Worm (Caenorhabditis elegans) whole organism, L4 larva: Measurements from ENCODE around the gene lron-13.
A peak's percentile ranks its signal among the peaks of the same experiment; 100 is the strongest.

Experiments
- D1046.2 ChIP-seq: fragments of 200-800 bp; sonication (Bioruptor generic); IDR thresholded peaks from 2 replicates; pipeline ENCODE4 v1.3.6; 2022; ENCODE audit warnings: missing genetic modification characterization, missing compliant biosample characterization
- Y48G9A.11 ChIP-seq: fragments of 200-800 bp; sonication (Bioruptor generic); IDR thresholded peaks from 2 replicates; pipeline ENCODE4 v1.3.6; 2022; ENCODE audit warnings: missing genetic modification reagents, missing genetic modification characterization, missing compliant biosample characterization
- ZK337.2 ChIP-seq: fragments of 200-800 bp; sonication (Bioruptor generic); IDR thresholded peaks from 2 replicates; pipeline ENCODE4 v1.3.6; 2022; ENCODE audit warnings: missing genetic modification reagents, missing genetic modification characterization, missing compliant biosample characterization
- aha-1 ChIP-seq: fragments of 150-350 bp; peaks from one replicate; lab custom pipeline; 2014; ENCODE audit warnings: missing biosample characterization, missing genetic modification characterization
- attf-4 ChIP-seq: sonication (generic microtip); optimal IDR thresholded peaks from 3 replicates; lab custom pipeline; 2017; ENCODE audit warnings: missing biosample characterization, missing genetic modification characterization
- ceh-20 ChIP-seq: fragments of 200-800 bp; sonication (Bioruptor generic); IDR thresholded peaks from 2 replicates; pipeline ENCODE4 v1.3.6; 2022; ENCODE audit warnings: missing genetic modification reagents, missing genetic modification characterization, missing compliant biosample characterization
- ceh-28 ChIP-seq: fragments of 150-350 bp; optimal IDR thresholded peaks from 2 replicates; lab custom pipeline; 2014; ENCODE audit warnings: missing biosample characterization, missing genetic modification reagents, missing genetic modification characterization
- ceh-82 ChIP-seq: sonication (generic microtip); optimal IDR thresholded peaks from 2 replicates; lab custom pipeline; 2017; ENCODE audit warnings: missing biosample characterization, missing genetic modification characterization
- cey-2 ChIP-seq: sonication (generic microtip); optimal IDR thresholded peaks from 3 replicates; lab custom pipeline; 2017; ENCODE audit warnings: missing genetic modification characterization, mild to moderate bottlenecking, missing compliant biosample characterization, antibody characterized with exemption, borderline replicate concordance; ENCODE audit not compliant: insufficient read depth
- daf-16 ChIP-seq, 3 experiments: sonication (generic microtip); optimal IDR thresholded peaks; 2 replicates each; lab custom pipeline; 2016 to 2017; ENCODE audit warnings: missing genetic modification characterization in 3 of 3, missing genetic modification reagents in 3 of 3, mild to moderate bottlenecking in 2 of 3, missing compliant biosample characterization in 2 of 3, missing biosample characterization in 1 of 3, moderate library complexity in 1 of 3
- daf-19 ChIP-seq: fragments of 200-800 bp; sonication (Bioruptor generic); conservative IDR thresholded peaks from 2 replicates; pipeline ENCODE4 v1.3.6; 2022; ENCODE audit warnings: missing genetic modification characterization, missing compliant biosample characterization
- dmd-6 ChIP-seq: fragments of 200-800 bp; sonication (Bioruptor generic); IDR thresholded peaks from 2 replicates; pipeline ENCODE4 v1.3.6; 2022; ENCODE audit warnings: missing genetic modification reagents, missing genetic modification characterization, missing compliant biosample characterization
- egl-27 ChIP-seq: sonication (generic microtip); optimal IDR thresholded peaks from 3 replicates; lab custom pipeline; 2017; ENCODE audit warnings: missing biosample characterization, missing genetic modification reagents, missing genetic modification characterization
- hlh-11 ChIP-seq: fragments of 200-800 bp; sonication (Bioruptor generic); optimal IDR thresholded peaks from 2 replicates; lab custom pipeline; 2018; ENCODE audit warnings: mild to moderate bottlenecking, missing genetic modification characterization, missing compliant biosample characterization
- hlh-30 ChIP-seq: sonication (generic microtip); optimal IDR thresholded peaks from 2 replicates; lab custom pipeline; 2017; ENCODE audit warnings: antibody characterized with exemption, mild to moderate bottlenecking, missing genetic modification characterization, missing compliant biosample characterization; ENCODE audit not compliant: insufficient read depth
- lin-15B ChIP-seq: fragments of 150-350 bp; sonication (generic microtip); optimal IDR thresholded peaks from 3 replicates; lab custom pipeline; 2014; ENCODE audit warnings: missing biosample characterization, missing genetic modification characterization
- lin-38 ChIP-seq: fragments of 200-800 bp; sonication (Bioruptor generic); IDR thresholded peaks from 2 replicates; pipeline ENCODE4 v1.3.6; 2022; ENCODE audit warnings: missing genetic modification reagents, missing genetic modification characterization, missing compliant biosample characterization
- lir-3 ChIP-seq: sonication (generic microtip); optimal IDR thresholded peaks from 2 replicates; lab custom pipeline; 2016; ENCODE audit warnings: mild to moderate bottlenecking, missing genetic modification characterization, missing compliant biosample characterization
- madf-9 ChIP-seq: fragments of 200-800 bp; sonication (Bioruptor generic); conservative IDR thresholded peaks from 2 replicates; pipeline ENCODE4 v1.3.6; 2022; ENCODE audit warnings: missing genetic modification reagents, missing genetic modification characterization, missing compliant biosample characterization
- mdt-29 ChIP-seq: fragments of 200-800 bp; sonication (Bioruptor generic); IDR thresholded peaks from 2 replicates; pipeline ENCODE4 v1.3.6; 2022; ENCODE audit warnings: missing genetic modification reagents, missing genetic modification characterization, missing compliant biosample characterization
- mxl-3 ChIP-seq: fragments of 200-800 bp; sonication (Bioruptor generic); optimal IDR thresholded peaks from 2 replicates; lab custom pipeline; 2018; ENCODE audit warnings: mild to moderate bottlenecking, missing genetic modification characterization, missing compliant biosample characterization
- nhr-10 ChIP-seq: fragments of 150-350 bp; optimal IDR thresholded peaks from 2 replicates; lab custom pipeline; 2014; ENCODE audit warnings: missing biosample characterization, missing genetic modification characterization
- nhr-102 ChIP-seq: sonication (generic microtip); optimal IDR thresholded peaks from 2 replicates; lab custom pipeline; 2016; ENCODE audit warnings: mild to moderate bottlenecking, missing genetic modification characterization, moderate library complexity, missing compliant biosample characterization
- nhr-111 ChIP-seq: fragments of 200-800 bp; sonication (Bioruptor generic); optimal IDR thresholded peaks from 2 replicates; lab custom pipeline; 2018; ENCODE audit warnings: mild to moderate bottlenecking, missing genetic modification characterization, missing compliant biosample characterization
- nhr-41 ChIP-seq: fragments of 200-800 bp; sonication (Bioruptor generic); IDR thresholded peaks from 2 replicates; pipeline ENCODE4 v1.3.6; 2022; ENCODE audit warnings: missing genetic modification reagents, missing genetic modification characterization, missing compliant biosample characterization
- pha-4 ChIP-seq, 2 experiments: fragments of 150-350 bp in 1 of 2; fragments of 200-800 bp in 1 of 2; sonication (Bioruptor generic) in 1 of 2; IDR thresholded peaks in 1 of 2; optimal IDR thresholded peaks in 1 of 2; 2 replicates each; pipeline versions ENCODE4 v1.3.6 to Lab custom; 2014 to 2022; ENCODE audit warnings: missing genetic modification characterization in 2 of 2, missing genetic modification reagents in 2 of 2, missing biosample characterization in 1 of 2, missing compliant biosample characterization in 1 of 2
- sdz-12 ChIP-seq: fragments of 200-800 bp; sonication (Bioruptor generic); optimal IDR thresholded peaks from 2 replicates; lab custom pipeline; 2018; ENCODE audit warnings: mild to moderate bottlenecking, missing genetic modification characterization, missing compliant biosample characterization
- spr-1 ChIP-seq: sonication (generic microtip); optimal IDR thresholded peaks from 2 replicates; lab custom pipeline; 2016; ENCODE audit warnings: mild to moderate bottlenecking, missing genetic modification characterization, missing compliant biosample characterization
- tag-97 ChIP-seq: fragments of 200-800 bp; sonication (Bioruptor generic); IDR thresholded peaks from 2 replicates; pipeline ENCODE4 v1.3.6; 2022; ENCODE audit warnings: missing genetic modification characterization, missing compliant biosample characterization
- unc-39 ChIP-seq: sonication (generic microtip); optimal IDR thresholded peaks from 2 replicates; lab custom pipeline; 2017; ENCODE audit warnings: missing biosample characterization, missing genetic modification characterization
- unc-62 ChIP-seq, 3 experiments: fragments of 150-350 bp in 1 of 3; sonication (generic microtip); optimal IDR thresholded peaks in 2 of 3; peaks in 1 of 3; 1 replicate in 1 of 3; 2 replicates in 2 of 3; lab custom pipeline; 2014 to 2017; ENCODE audit warnings: missing biosample characterization in 3 of 3, missing genetic modification characterization in 3 of 3, missing genetic modification reagents in 3 of 3, missing genotype in 1 of 3
- zag-1 ChIP-seq: fragments of 150-350 bp; optimal IDR thresholded peaks from 2 replicates; lab custom pipeline; 2014; ENCODE audit warnings: missing biosample characterization, missing genetic modification characterization
- zfp-3 ChIP-seq: fragments of 200-800 bp; sonication (Bioruptor generic); conservative IDR thresholded peaks from 2 replicates; pipeline ENCODE4 v1.3.6; 2022; ENCODE audit warnings: missing genetic modification reagents, missing genetic modification characterization, missing compliant biosample characterization
- zip-2 ChIP-seq: fragments of 150-350 bp; optimal IDR thresholded peaks from 2 replicates; lab custom pipeline; 2014; ENCODE audit warnings: missing biosample characterization, missing genetic modification characterization
- ztf-7 ChIP-seq: fragments of 150-350 bp; optimal IDR thresholded peaks from 2 replicates; lab custom pipeline; 2014; ENCODE audit warnings: missing biosample characterization, missing genetic modification characterization

lron-13 gene

DNA sequence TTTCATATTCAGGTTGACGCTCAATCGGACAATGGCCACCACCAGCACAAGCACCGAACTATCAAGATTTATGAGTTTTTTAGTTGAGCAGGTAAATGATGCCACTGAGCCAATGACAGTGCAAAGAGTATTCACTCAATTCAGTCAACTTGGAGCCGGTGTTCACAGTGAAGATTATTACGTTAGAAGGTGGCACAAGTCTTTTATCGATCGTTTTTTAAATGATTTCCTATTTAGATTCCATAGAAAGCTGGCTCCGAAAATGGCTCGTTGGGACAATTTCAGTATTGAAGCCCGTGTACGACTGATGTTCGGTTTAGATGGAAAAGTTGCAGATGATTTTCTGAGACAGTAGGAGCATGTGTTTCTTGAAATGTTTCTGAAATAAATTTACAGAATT lies 25.6 kb upstream of the lron-13 start, which contains the start of gene T28A8.5:
TSS of gene T28A8.5 (plus strand) at position 32 of the 400 bp plus-strand sequence.
- TF ChIP-seq ceh-82 (tag; lab: Kevin White, UChicago): no peak
- TF ChIP-seq ZK337.2 (GFP tag; lab: Robert Waterston, UW): no peak
- peak in 1 of 2 experiments; percentile 60 for TF ChIP-seq unc-62 (GFP tag; optimal IDR thresholded peaks at IDR 0.05 in 1 of 2; lab: Kevin White, UChicago)
- no peak for TF ChIP-seq unc-62 (tag; optimal IDR thresholded peaks at IDR 0.05; lab: Kevin White, UChicago)
- TF ChIP-seq aha-1 (tag; lab: Kevin White, UChicago): peak; percentile 88

DNA sequence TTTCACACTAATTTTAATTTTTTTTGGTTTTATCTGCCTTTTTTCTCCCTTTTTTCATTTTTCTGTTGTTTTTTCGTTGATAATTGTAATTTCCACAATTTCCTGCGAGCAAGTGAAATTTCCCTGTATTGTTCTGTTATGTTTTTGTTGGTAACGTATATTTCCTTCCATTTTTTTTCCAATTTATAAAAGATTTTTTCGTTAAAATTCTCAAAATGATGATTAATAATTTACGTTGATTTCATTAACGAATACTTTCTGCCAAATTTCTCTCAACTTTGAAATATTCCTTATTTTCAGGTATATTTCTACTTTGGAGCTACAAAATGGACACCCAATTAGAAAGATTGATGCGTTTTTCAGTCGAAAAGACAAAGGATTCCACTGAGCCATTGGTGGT lies 24.7 kb upstream of the lron-13 start, which contains the start of gene T28A8.8:
TSS of gene T28A8.8 (plus strand) at position 301 of the 400 bp plus-strand sequence.
- TF ChIP-seq pha-4 (GFP tag; IDR thresholded peaks at IDR 0.05; lab: Robert Waterston, UW) (no peak), pha-4 (tag; optimal IDR thresholded peaks at IDR 0.05; lab: Kevin White, UChicago) (no peak), nhr-111 (GFP tag; lab: Kevin White, UChicago) (no peak), nhr-10 (tag; lab: Kevin White, UChicago) (no peak), ztf-7 (tag; lab: Kevin White, UChicago) (no peak), zip-2 (tag; lab: Kevin White, UChicago) (no peak), D1046.2 (no peak)

DNA sequence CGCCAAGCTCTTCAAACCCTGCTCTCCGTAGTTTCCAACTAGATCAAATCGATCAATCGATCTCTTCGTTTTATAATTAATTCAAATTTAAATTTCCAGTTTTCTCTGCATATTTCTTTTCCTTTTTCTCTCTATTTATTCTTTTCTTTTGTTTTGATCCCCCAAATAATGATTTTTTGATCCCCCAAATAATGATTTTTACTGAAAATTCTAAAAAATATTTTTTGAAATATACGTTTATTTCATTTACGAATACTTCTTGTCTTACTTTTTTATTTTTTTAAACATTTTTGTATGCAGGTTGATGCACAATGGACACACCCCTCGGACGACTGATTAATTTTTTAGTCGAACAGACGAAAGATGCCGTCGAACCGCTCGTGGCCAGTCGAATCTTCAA lies 23.9 kb upstream of the lron-13 start, which contains the start of gene T28A8.4:
TSS of gene T28A8.4 (plus strand) at position 301 of the 400 bp plus-strand sequence.
- no peak for TF ChIP-seq lin-38 (GFP tag; lab: Robert Waterston, UW)
- TF ChIP-seq hlh-30 (tag; lab: Kevin White, UChicago): no peak
- TF ChIP-seq sdz-12: no peak
- TF ChIP-seq zag-1 (tag; lab: Kevin White, UChicago): no peak
- TF ChIP-seq unc-39 (tag; lab: Kevin White, UChicago): no peak
- no peak for TF ChIP-seq madf-9 (GFP tag; lab: Robert Waterston, UW)
- no peak for TF ChIP-seq daf-19
- TF ChIP-seq egl-27: no peak
- TF ChIP-seq spr-1: no peak
- TF ChIP-seq cey-2 (tag; lab: Kevin White, UChicago): no peak
- TF ChIP-seq hlh-11 (tag; lab: Kevin White, UChicago): no peak
- TF ChIP-seq tag-97 (GFP tag; lab: Robert Waterston, UW): no peak
- no peak for TF ChIP-seq dmd-6

DNA sequence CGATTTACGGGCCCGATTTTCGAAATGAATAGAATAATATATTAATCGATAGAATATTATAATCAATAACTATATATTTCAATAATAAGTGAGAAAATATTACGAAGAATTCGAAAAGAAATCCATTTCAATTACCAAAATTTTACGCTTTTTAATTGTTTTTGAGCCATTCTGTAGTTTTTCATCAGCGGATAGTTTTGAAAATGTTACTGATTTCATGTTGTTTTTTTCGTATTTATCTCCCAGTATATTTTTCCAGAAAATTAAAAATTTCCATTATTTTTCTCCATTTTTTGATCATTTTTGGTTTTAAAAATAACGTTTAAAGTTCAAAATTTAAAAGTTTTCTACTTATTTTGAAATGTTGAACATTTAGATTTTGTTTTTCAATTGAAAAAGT lies 21.5 kb upstream of the lron-13 start, which contains the start of gene T28A8.3:
TSS of gene T28A8.3 (plus strand) at position 301 of the 400 bp plus-strand sequence.
- TF ChIP-seq pha-4 (GFP tag; IDR thresholded peaks at IDR 0.05; lab: Robert Waterston, UW) (no peak), pha-4 (tag; optimal IDR thresholded peaks at IDR 0.05; lab: Kevin White, UChicago) (no peak), sdz-12 (no peak), mxl-3 (GFP tag; lab: Kevin White, UChicago) (no peak)

DNA sequence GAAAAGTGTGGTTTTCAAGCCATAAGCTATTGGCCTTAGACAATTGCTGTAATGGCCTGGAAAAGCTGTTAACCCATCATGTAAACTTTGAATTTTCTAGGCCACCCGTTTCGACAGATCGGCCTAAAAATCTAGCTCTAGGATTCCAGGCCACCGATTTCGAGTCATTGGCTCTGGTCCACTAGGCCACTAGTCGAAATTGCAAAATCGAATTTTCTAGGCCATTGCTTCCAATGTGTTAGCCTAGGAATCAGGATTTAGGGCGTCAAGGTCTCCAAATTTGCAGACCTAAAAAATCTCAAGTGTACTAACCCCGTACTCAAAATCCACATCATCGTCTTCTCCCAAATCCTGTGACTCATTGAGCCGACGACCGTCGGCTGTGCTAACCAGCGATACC lies 16.5 kb upstream of the lron-13 start:
- TF ChIP-seq nhr-102 (tag; lab: Kevin White, UChicago): no peak
- TF ChIP-seq mdt-29 (GFP tag; lab: Robert Waterston, UW): no peak
- TF ChIP-seq aha-1 (tag; lab: Kevin White, UChicago): peak; percentile 94

DNA sequence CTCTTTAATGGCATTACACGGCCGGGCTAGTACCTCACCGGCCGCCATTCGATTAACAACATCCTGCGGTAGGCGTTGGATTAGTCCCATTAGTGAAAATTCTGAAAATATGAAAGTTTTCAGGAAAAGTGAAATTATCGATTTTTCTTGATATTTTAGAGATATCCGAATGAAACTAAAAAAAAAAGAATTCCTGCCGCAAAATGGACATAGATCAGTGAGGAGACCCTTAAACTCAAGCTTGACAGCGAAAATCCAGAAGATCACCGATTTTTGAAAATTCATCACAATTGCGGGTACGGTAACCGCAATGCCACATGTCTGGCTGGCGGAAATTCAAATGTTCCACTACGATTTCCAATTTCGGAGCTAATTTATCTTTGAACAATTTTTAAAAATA lies 12.8 kb upstream of the lron-13 start, which contains the start of gene mlh-1:
TSS of gene mlh-1 (minus strand) at position 101 of the 400 bp plus-strand sequence.
- TF ChIP-seq lir-3: no peak
- no peak for TF ChIP-seq zag-1 (tag; lab: Kevin White, UChicago)
- TF ChIP-seq ceh-20 (GFP tag; lab: Robert Waterston, UW): no peak
- TF ChIP-seq nhr-111 (GFP tag; lab: Kevin White, UChicago): no peak
- no peak for TF ChIP-seq nhr-41 (GFP tag; lab: Robert Waterston, UW)
- TF ChIP-seq daf-16 (GFP tag; optimal IDR thresholded peaks at IDR 0.05; lab: Kevin White, UChicago): no peak
- no peak for TF ChIP-seq daf-16 (tag; optimal IDR thresholded peaks at IDR 0.05; lab: Kevin White, UChicago)
- no peak for TF ChIP-seq attf-4 (tag; lab: Kevin White, UChicago)
- TF ChIP-seq madf-9 (GFP tag; lab: Robert Waterston, UW): no peak
- no peak for TF ChIP-seq ztf-7 (tag; lab: Kevin White, UChicago)
- TF ChIP-seq Y48G9A.11 (GFP tag; lab: Robert Waterston, UW): 0 out of 2 replicates have a peak, but pooled peaks have one; percentile 45
- TF ChIP-seq zfp-3 (GFP tag; lab: Robert Waterston, UW): 0 out of 2 replicates have a peak, but pooled peaks have one; percentile 34
- no peak for TF ChIP-seq lin-15B (tag; lab: Kevin White, UChicago)
- TF ChIP-seq ceh-28 (tag; lab: Kevin White, UChicago): no peak
